Worm (Caenorhabditis elegans) whole organism, L4 larva: ENCODE measurements around the gene acl-1.

Source experiments
- F26F4.8 ChIP-seq: fragments of 200-800 bp; sonication (Bioruptor generic); conservative IDR thresholded peaks from 2 replicates; pipeline ENCODE4 v1.3.6; 2022; ENCODE audit warnings: missing genetic modification characterization, missing compliant biosample characterization
- F37D6.2 ChIP-seq: sonication (generic microtip); optimal IDR thresholded peaks from 2 replicates; lab custom pipeline; 2016; ENCODE audit warnings: mild to moderate bottlenecking, missing genetic modification characterization, missing compliant biosample characterization
- T26A8.4 ChIP-seq: fragments of 200-800 bp; sonication (Bioruptor generic); IDR thresholded peaks from 2 replicates; pipeline ENCODE4 v1.3.6; 2022; ENCODE audit warnings: missing genetic modification characterization, missing compliant biosample characterization
- Y105C5A.15 ChIP-seq: fragments of 200-800 bp; sonication (Bioruptor generic); IDR thresholded peaks from 2 replicates; pipeline ENCODE4 v1.3.6; 2022; ENCODE audit warnings: missing genetic modification characterization, missing compliant biosample characterization
- aha-1 ChIP-seq: fragments of 150-350 bp; peaks from one replicate; lab custom pipeline; 2014; ENCODE audit warnings: missing biosample characterization, missing genetic modification characterization
- aly-2 ChIP-seq: sonication (generic microtip); optimal IDR thresholded peaks from 2 replicates; lab custom pipeline; 2018; ENCODE audit warnings: missing biosample characterization, missing genetic modification characterization
- arid-1 ChIP-seq: fragments of 200-800 bp; sonication (Bioruptor generic); conservative IDR thresholded peaks from 2 replicates; pipeline ENCODE4 v1.3.6; 2022; ENCODE audit warnings: missing genetic modification reagents, missing genetic modification characterization, missing compliant biosample characterization
- attf-4 ChIP-seq: sonication (generic microtip); optimal IDR thresholded peaks from 3 replicates; lab custom pipeline; 2017; ENCODE audit warnings: missing biosample characterization, missing genetic modification characterization
- ceh-20 ChIP-seq: fragments of 200-800 bp; sonication (Bioruptor generic); IDR thresholded peaks from 2 replicates; pipeline ENCODE4 v1.3.6; 2022; ENCODE audit warnings: missing genetic modification reagents, missing genetic modification characterization, missing compliant biosample characterization
- ceh-28 ChIP-seq: fragments of 150-350 bp; optimal IDR thresholded peaks from 2 replicates; lab custom pipeline; 2014; ENCODE audit warnings: missing biosample characterization, missing genetic modification reagents, missing genetic modification characterization
- ceh-62 ChIP-seq: sonication (generic microtip); optimal IDR thresholded peaks from 2 replicates; lab custom pipeline; 2017; ENCODE audit warnings: missing biosample characterization, missing genetic modification characterization
- ceh-82 ChIP-seq: sonication (generic microtip); optimal IDR thresholded peaks from 2 replicates; lab custom pipeline; 2017; ENCODE audit warnings: missing biosample characterization, missing genetic modification characterization
- cey-2 ChIP-seq: sonication (generic microtip); optimal IDR thresholded peaks from 3 replicates; lab custom pipeline; 2017; ENCODE audit warnings: missing genetic modification characterization, mild to moderate bottlenecking, missing compliant biosample characterization, antibody characterized with exemption, borderline replicate concordance; ENCODE audit not compliant: insufficient read depth
- ctbp-1 ChIP-seq: fragments of 200-800 bp; sonication (Bioruptor generic); IDR thresholded peaks from 2 replicates; pipeline ENCODE4 v1.3.6; 2022; ENCODE audit warnings: missing genetic modification reagents, missing genetic modification characterization, missing compliant biosample characterization
- daf-12 ChIP-seq: fragments of 150-350 bp; optimal IDR thresholded peaks from 2 replicates; lab custom pipeline; 2014; ENCODE audit warnings: missing biosample characterization, missing genetic modification reagents, missing genetic modification characterization
- daf-19 ChIP-seq: fragments of 200-800 bp; sonication (Bioruptor generic); conservative IDR thresholded peaks from 2 replicates; pipeline ENCODE4 v1.3.6; 2022; ENCODE audit warnings: missing genetic modification characterization, missing compliant biosample characterization
- daf-8 ChIP-seq: fragments of 200-800 bp; sonication (Bioruptor generic); IDR thresholded peaks from 2 replicates; pipeline ENCODE4 v1.3.6; 2022; ENCODE audit warnings: missing genetic modification characterization, missing compliant biosample characterization
- dmd-6 ChIP-seq: fragments of 200-800 bp; sonication (Bioruptor generic); IDR thresholded peaks from 2 replicates; pipeline ENCODE4 v1.3.6; 2022; ENCODE audit warnings: missing genetic modification reagents, missing genetic modification characterization, missing compliant biosample characterization
- dmd-9 ChIP-seq: fragments of 200-800 bp; sonication (Bioruptor generic); IDR thresholded peaks from 2 replicates; pipeline ENCODE4 v1.3.6; 2022; ENCODE audit warnings: missing genetic modification reagents, missing genetic modification characterization, missing compliant biosample characterization
- duxl-1 ChIP-seq: sonication (generic microtip); optimal IDR thresholded peaks from 2 replicates; lab custom pipeline; 2016; ENCODE audit warnings: mild to moderate bottlenecking, missing genetic modification characterization, moderate library complexity, missing compliant biosample characterization; ENCODE audit not compliant: poor library complexity
- fkh-10 ChIP-seq: fragments of 150-350 bp; optimal IDR thresholded peaks from 2 replicates; lab custom pipeline; 2014; ENCODE audit warnings: missing biosample characterization, missing genetic modification reagents, missing genetic modification characterization
- fos-1 ChIP-seq: fragments of 150-350 bp; optimal IDR thresholded peaks from 2 replicates; lab custom pipeline; 2014; ENCODE audit warnings: missing biosample characterization, missing genetic modification characterization
- hlh-11 ChIP-seq: fragments of 200-800 bp; sonication (Bioruptor generic); optimal IDR thresholded peaks from 2 replicates; lab custom pipeline; 2018; ENCODE audit warnings: mild to moderate bottlenecking, missing genetic modification characterization, missing compliant biosample characterization
- hlh-30 ChIP-seq: sonication (generic microtip); optimal IDR thresholded peaks from 2 replicates; lab custom pipeline; 2017; ENCODE audit warnings: antibody characterized with exemption, mild to moderate bottlenecking, missing genetic modification characterization, missing compliant biosample characterization; ENCODE audit not compliant: insufficient read depth
- hmg-1.1 ChIP-seq: fragments of 200-800 bp; sonication (Bioruptor generic); IDR thresholded peaks from 2 replicates; pipeline ENCODE4 v1.3.6; 2022; ENCODE audit warnings: missing genetic modification reagents, missing genetic modification characterization, missing compliant biosample characterization
- lim-7 ChIP-seq: fragments of 200-800 bp; sonication (Bioruptor generic); IDR thresholded peaks from 2 replicates; pipeline ENCODE4 v1.3.6; 2022; ENCODE audit warnings: missing genetic modification characterization, missing compliant biosample characterization
- lin-29 ChIP-seq: fragments of 200-800 bp; sonication (Bioruptor generic); IDR thresholded peaks from 2 replicates; pipeline ENCODE4 v1.3.6; 2022; ENCODE audit warnings: missing genetic modification reagents, missing genetic modification characterization, missing compliant biosample characterization
- lin-39 ChIP-seq: fragments of 150-350 bp; optimal IDR thresholded peaks from 2 replicates; lab custom pipeline; 2014; ENCODE audit warnings: missing biosample characterization, missing genetic modification reagents, missing genetic modification characterization
- lir-3 ChIP-seq: sonication (generic microtip); optimal IDR thresholded peaks from 2 replicates; lab custom pipeline; 2016; ENCODE audit warnings: mild to moderate bottlenecking, missing genetic modification characterization, missing compliant biosample characterization
- madf-5 ChIP-seq, 2 experiments: fragments of 200-800 bp; sonication (Bioruptor generic); IDR thresholded peaks; 2 replicates each; pipeline ENCODE4 v1.3.6; 2022; ENCODE audit warnings: missing compliant biosample characterization in 2 of 2, missing genetic modification characterization in 2 of 2
- mdl-1 ChIP-seq, 2 experiments: fragments of 150-350 bp in 1 of 2; sonication (generic microtip) in 1 of 2; optimal IDR thresholded peaks; 2 replicates each; lab custom pipeline; 2014 to 2017; ENCODE audit warnings: missing biosample characterization in 2 of 2, missing genetic modification characterization in 2 of 2
- mdt-29 ChIP-seq: fragments of 200-800 bp; sonication (Bioruptor generic); IDR thresholded peaks from 2 replicates; pipeline ENCODE4 v1.3.6; 2022; ENCODE audit warnings: missing genetic modification reagents, missing genetic modification characterization, missing compliant biosample characterization
- mep-1 ChIP-seq: fragments of 150-350 bp; sonication (generic microtip); optimal IDR thresholded peaks from 3 replicates; lab custom pipeline; 2014; ENCODE audit warnings: missing biosample characterization, missing genetic modification characterization
- mxl-2 ChIP-seq: fragments of 200-800 bp; sonication (Bioruptor generic); conservative IDR thresholded peaks from 2 replicates; pipeline ENCODE4 v1.3.6; 2022; ENCODE audit warnings: missing genetic modification reagents, missing genetic modification characterization, missing compliant biosample characterization
- mxl-3 ChIP-seq: fragments of 200-800 bp; sonication (Bioruptor generic); optimal IDR thresholded peaks from 2 replicates; lab custom pipeline; 2018; ENCODE audit warnings: mild to moderate bottlenecking, missing genetic modification characterization, missing compliant biosample characterization
- nhr-11 ChIP-seq: fragments of 150-350 bp; optimal IDR thresholded peaks from 2 replicates; lab custom pipeline; 2014; ENCODE audit warnings: missing biosample characterization, missing genetic modification characterization
- nhr-28 ChIP-seq: fragments of 150-350 bp; optimal IDR thresholded peaks from 2 replicates; lab custom pipeline; 2014; ENCODE audit warnings: missing biosample characterization, missing genetic modification characterization
- nhr-41 ChIP-seq: fragments of 200-800 bp; sonication (Bioruptor generic); IDR thresholded peaks from 2 replicates; pipeline ENCODE4 v1.3.6; 2022; ENCODE audit warnings: missing genetic modification reagents, missing genetic modification characterization, missing compliant biosample characterization
- nhr-48 ChIP-seq: sonication (generic microtip); optimal IDR thresholded peaks from 2 replicates; lab custom pipeline; 2016; ENCODE audit warnings: mild to moderate bottlenecking, missing genetic modification characterization, missing compliant biosample characterization
- nhr-6 ChIP-seq: fragments of 150-350 bp; optimal IDR thresholded peaks from 2 replicates; lab custom pipeline; 2014; ENCODE audit warnings: missing biosample characterization, missing genetic modification characterization
- nhr-76 ChIP-seq: fragments of 150-350 bp; optimal IDR thresholded peaks from 2 replicates; lab custom pipeline; 2014; ENCODE audit warnings: missing biosample characterization, missing genetic modification characterization
- pqm-1 ChIP-seq: sonication (generic microtip); optimal IDR thresholded peaks from 2 replicates; lab custom pipeline; 2017; ENCODE audit warnings: missing biosample characterization, missing genetic modification characterization
- snpc-1.2 ChIP-seq: fragments of 200-800 bp; sonication (Bioruptor generic); IDR thresholded peaks from 2 replicates; pipeline ENCODE4 v1.3.6; 2022; ENCODE audit warnings: missing genetic modification reagents, missing genetic modification characterization, missing compliant biosample characterization
- spr-1 ChIP-seq: sonication (generic microtip); optimal IDR thresholded peaks from 2 replicates; lab custom pipeline; 2016; ENCODE audit warnings: mild to moderate bottlenecking, missing genetic modification characterization, missing compliant biosample characterization
- spr-3 ChIP-seq: fragments of 200-800 bp; sonication (Bioruptor generic); optimal IDR thresholded peaks from 2 replicates; lab custom pipeline; 2018; ENCODE audit warnings: mild to moderate bottlenecking, missing genetic modification characterization, missing compliant biosample characterization
- tag-97 ChIP-seq: fragments of 200-800 bp; sonication (Bioruptor generic); IDR thresholded peaks from 2 replicates; pipeline ENCODE4 v1.3.6; 2022; ENCODE audit warnings: missing genetic modification characterization, missing compliant biosample characterization
- tra-1 ChIP-seq: fragments of 200-800 bp; sonication (Bioruptor generic); IDR thresholded peaks from 2 replicates; pipeline ENCODE4 v1.3.6; 2022; ENCODE audit warnings: missing genetic modification reagents, missing genetic modification characterization, missing compliant biosample characterization
- unc-130 ChIP-seq: sonication (generic microtip); optimal IDR thresholded peaks from 2 replicates; lab custom pipeline; 2016; ENCODE audit warnings: missing genetic modification reagents, missing genetic modification characterization, missing compliant biosample characterization
- unc-39 ChIP-seq: sonication (generic microtip); optimal IDR thresholded peaks from 2 replicates; lab custom pipeline; 2017; ENCODE audit warnings: missing biosample characterization, missing genetic modification characterization
- vab-7 ChIP-seq: fragments of 200-800 bp; sonication (Bioruptor generic); IDR thresholded peaks from 2 replicates; pipeline ENCODE4 v1.3.6; 2022; ENCODE audit warnings: missing genetic modification reagents, missing genetic modification characterization, missing compliant biosample characterization
- zfp-2 ChIP-seq: sonication (generic microtip); optimal IDR thresholded peaks from 2 replicates; lab custom pipeline; 2016; ENCODE audit warnings: mild to moderate bottlenecking, missing genetic modification characterization, missing compliant biosample characterization
- ztf-11 ChIP-seq: fragments of 150-350 bp; optimal IDR thresholded peaks from 2 replicates; lab custom pipeline; 2014; ENCODE audit warnings: missing biosample characterization, missing genetic modification characterization

The acl-1 gene

DNA sequence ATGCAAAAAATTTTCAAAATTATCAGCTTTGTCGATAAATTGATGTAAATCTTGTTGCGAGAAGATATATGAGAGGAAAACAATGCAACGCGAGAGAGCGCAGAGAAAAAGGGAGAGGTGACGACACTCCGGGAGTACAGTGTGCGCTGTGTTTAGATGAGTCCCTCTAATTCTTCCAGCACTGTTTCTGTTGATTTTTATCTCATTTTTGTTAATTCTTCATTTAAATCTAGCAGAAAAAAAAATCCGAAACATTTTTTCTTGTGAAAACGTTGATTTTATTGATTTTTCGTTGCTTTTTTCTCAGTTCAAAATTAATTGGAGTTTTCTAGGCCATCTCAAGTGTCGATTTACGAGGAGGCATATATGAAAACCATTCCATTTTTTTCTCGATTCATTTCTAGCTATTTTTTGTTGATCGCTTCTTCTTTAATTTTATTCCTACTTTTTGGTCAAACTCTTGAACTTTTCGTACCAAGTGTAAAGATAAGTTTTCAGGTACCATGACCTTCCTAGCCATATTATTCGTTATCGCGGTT, at the start of gene acl-1 (continued):
- no peak for TF ChIP-seq fos-1 (tag; lab: Kevin White, UChicago)
- TF ChIP-seq spr-1: peak; percentile 35
- peak; percentile 77 for TF ChIP-seq dmd-9 (GFP tag; lab: Robert Waterston, UW)
- TF ChIP-seq attf-4 (tag; lab: Kevin White, UChicago): no peak
- TF ChIP-seq snpc-1.2: no peak
- no peak for TF ChIP-seq daf-8 (GFP tag; lab: Robert Waterston, UW)
- no peak for TF ChIP-seq nhr-11 (tag; lab: Kevin White, UChicago)
- TF ChIP-seq nhr-28 (tag; lab: Kevin White, UChicago): peak; percentile 18
- TF ChIP-seq ceh-82 (tag; lab: Kevin White, UChicago): no peak
- TF ChIP-seq dmd-6 (GFP tag; lab: Robert Waterston, UW): peak; percentile 31; the same call in 1 of the 2 replicates
- TF ChIP-seq hlh-30 (tag; lab: Kevin White, UChicago): peak; percentile 9
- no peak for TF ChIP-seq pqm-1
- peak; percentile 26 for TF ChIP-seq mxl-3 (GFP tag; lab: Kevin White, UChicago)
- no peak for TF ChIP-seq F26F4.8 (GFP tag; lab: Robert Waterston, UW)
- TF ChIP-seq F37D6.2 (tag; lab: Kevin White, UChicago): peak; percentile 76
- no peak for TF ChIP-seq ceh-28
- peak in 1 of 2 experiments; percentile 46 for TF ChIP-seq mdl-1 (tag; optimal IDR thresholded peaks at IDR 0.05; lab: Kevin White, UChicago)
- no peak for TF ChIP-seq nhr-6 (tag; lab: Kevin White, UChicago)
- TF ChIP-seq ztf-11 (tag; lab: Kevin White, UChicago): no peak
- TF ChIP-seq daf-19 (GFP tag; lab: Robert Waterston, UW): no peak
- TF ChIP-seq fkh-10 (GFP tag; lab: Kevin White, UChicago): peak; percentile 73
- no peak for TF ChIP-seq unc-130 (GFP tag; lab: Kevin White, UChicago)
- TF ChIP-seq aly-2: no peak
- TF ChIP-seq lin-29 (GFP tag; lab: Robert Waterston, UW): no peak
- TF ChIP-seq arid-1: no peak
- TF ChIP-seq mdt-29 (GFP tag; lab: Robert Waterston, UW): no peak
- peak; percentile 69 for TF ChIP-seq mep-1 (tag; lab: Kevin White, UChicago)
- no peak for TF ChIP-seq tra-1
- peak; percentile 75 for TF ChIP-seq hmg-1.1 (GFP tag; lab: Robert Waterston, UW)
- TF ChIP-seq lin-39 (tag; lab: Kevin White, UChicago): no peak
- peak; percentile 52 for TF ChIP-seq nhr-48 (tag; lab: Kevin White, UChicago)
- TF ChIP-seq lim-7 (GFP tag; lab: Robert Waterston, UW): no peak
- no peak for TF ChIP-seq lir-3 (tag; lab: Kevin White, UChicago)
- TF ChIP-seq T26A8.4 (GFP tag; lab: Robert Waterston, UW): peak; percentile 47; the same call in 1 of the 2 replicates
- peak; percentile 43 for TF ChIP-seq spr-3 (GFP tag; lab: Kevin White, UChicago)
- TF ChIP-seq daf-12 (tag; lab: Kevin White, UChicago): no peak
- peak; percentile 65 for TF ChIP-seq hlh-11 (tag; lab: Kevin White, UChicago)
- no peak for TF ChIP-seq tag-97
- peak; percentile 92 for TF ChIP-seq aha-1 (tag; lab: Kevin White, UChicago)
- no peak for TF ChIP-seq nhr-76 (tag; lab: Kevin White, UChicago)
- TF ChIP-seq cey-2: no peak
- TF ChIP-seq madf-5 (GFP tag; IDR thresholded peaks at IDR 0.05; lab: Robert Waterston, UW): no peak
- no peak for TF ChIP-seq ctbp-1 (GFP tag; lab: Robert Waterston, UW)
- TF ChIP-seq nhr-41 (GFP tag; lab: Robert Waterston, UW): no peak
- TF ChIP-seq zfp-2 (tag; lab: Kevin White, UChicago): no peak
- 0 out of 2 replicates have a peak, but pooled peaks have one; percentile 18 for TF ChIP-seq ceh-20 (GFP tag; lab: Robert Waterston, UW)
- no peak for TF ChIP-seq mxl-2 (GFP tag; lab: Robert Waterston, UW)
- no peak for TF ChIP-seq ceh-62 (tag; lab: Kevin White, UChicago)
- no peak for TF ChIP-seq duxl-1 (tag; lab: Kevin White, UChicago)
- TF ChIP-seq unc-39 (tag; lab: Kevin White, UChicago): no peak
- TF ChIP-seq vab-7 (GFP tag; lab: Robert Waterston, UW): no peak
- no peak for TF ChIP-seq Y105C5A.15 (GFP tag; lab: Robert Waterston, UW)
